Worm (Caenorhabditis elegans) whole organism, L1 larva: ENCODE data around the gene T19D12.10.

ENCODE experiments used
- C16A3.4 ChIP-seq: fragments of 150-350 bp; optimal IDR thresholded peaks from 2 replicates; lab custom pipeline; 2014; ENCODE audit warnings: missing biosample characterization, missing genetic modification characterization
- F16B12.6 ChIP-seq: fragments of 150-350 bp; optimal IDR thresholded peaks from 2 replicates; lab custom pipeline; 2014; ENCODE audit warnings: missing biosample characterization, missing genetic modification characterization
- alr-1 ChIP-seq: fragments of 200-800 bp; sonication (Bioruptor generic); optimal IDR thresholded peaks from 2 replicates; lab custom pipeline; 2018; ENCODE audit warnings: borderline replicate concordance, mild to moderate bottlenecking, missing genetic modification characterization, missing compliant biosample characterization
- aly-2 ChIP-seq: fragments of 150-350 bp; optimal IDR thresholded peaks from 2 replicates; lab custom pipeline; 2014; ENCODE audit warnings: missing biosample characterization, missing genetic modification characterization
- ama-1 ChIP-seq: fragments of 150-350 bp; optimal IDR thresholded peaks from 2 replicates; lab custom pipeline; 2014
- blmp-1 ChIP-seq: fragments of 150-350 bp; optimal IDR thresholded peaks from 2 replicates; lab custom pipeline; 2014; ENCODE audit warnings: missing biosample characterization, missing genetic modification characterization
- ceh-63 ChIP-seq: fragments of 200-800 bp; sonication (Bioruptor generic); optimal IDR thresholded peaks from 2 replicates; lab custom pipeline; 2018; ENCODE audit warnings: mild to moderate bottlenecking, missing genetic modification characterization, missing compliant biosample characterization
- ceh-82 ChIP-seq, 3 experiments: fragments of 150-350 bp in 1 of 3; sonication (generic microtip) in 2 of 3; optimal IDR thresholded peaks; 2 replicates each; lab custom pipeline; 2014 to 2017; ENCODE audit warnings: missing biosample characterization in 3 of 3, missing genetic modification characterization in 3 of 3
- ces-1 ChIP-seq: fragments of 150-350 bp; optimal IDR thresholded peaks from 2 replicates; lab custom pipeline; 2014; ENCODE audit warnings: missing biosample characterization, missing genetic modification reagents, missing genetic modification characterization
- dsc-1 ChIP-seq: sonication (generic microtip); optimal IDR thresholded peaks from 2 replicates; lab custom pipeline; 2016; ENCODE audit warnings: mild to moderate bottlenecking, missing genetic modification characterization, missing compliant biosample characterization
- efl-1 ChIP-seq, 4 experiments: fragments of 150-350 bp; optimal IDR thresholded peaks in 3 of 4; peaks in 1 of 4; 1 replicate in 1 of 4; 2 replicates in 3 of 4; lab custom pipeline; 2014; ENCODE audit warnings: missing biosample characterization in 2 of 4, missing genetic modification characterization in 2 of 4, missing genetic modification reagents in 2 of 4
- egl-27 ChIP-seq, 2 experiments: fragments of 150-350 bp in 1 of 2; sonication (generic microtip); optimal IDR thresholded peaks; 3 replicates each; lab custom pipeline; 2017 to 2018; ENCODE audit warnings: missing biosample characterization in 2 of 2, missing genetic modification characterization in 2 of 2, missing genetic modification reagents in 2 of 2
- elt-2 ChIP-seq: sonication (generic microtip); optimal IDR thresholded peaks from 2 replicates; lab custom pipeline; 2016; ENCODE audit warnings: missing genetic modification characterization, mild to moderate bottlenecking, inconsistent platforms, missing compliant biosample characterization, missing genetic modification reagents
- elt-3 ChIP-seq, 6 experiments: fragments of 150-350 bp in 1 of 6; sonication (generic microtip); optimal IDR thresholded peaks; 2 replicates each; lab custom pipeline; 2017 to 2018; ENCODE audit warnings: missing biosample characterization in 6 of 6, missing genetic modification characterization in 6 of 6, inconsistent platforms in 1 of 6
- fkh-10 ChIP-seq: sonication (generic microtip); optimal IDR thresholded peaks from 2 replicates; lab custom pipeline; 2017; ENCODE audit warnings: missing biosample characterization, missing genetic modification reagents, missing genetic modification characterization
- fkh-4 ChIP-seq: sonication (generic microtip); optimal IDR thresholded peaks from 2 replicates; lab custom pipeline; 2016; ENCODE audit warnings: missing compliant biosample characterization, missing genetic modification characterization, borderline replicate concordance
- fkh-8 ChIP-seq: sonication (generic microtip); optimal IDR thresholded peaks from 2 replicates; lab custom pipeline; 2016; ENCODE audit warnings: mild to moderate bottlenecking, missing genetic modification characterization, missing compliant biosample characterization
- isw-1 ChIP-seq: fragments of 200-800 bp; sonication (Bioruptor generic); IDR thresholded peaks from 2 replicates; pipeline ENCODE4 v1.3.6; 2022; ENCODE audit warnings: missing genetic modification characterization, missing compliant biosample characterization
- lin-14 ChIP-seq: fragments of 200-800 bp; sonication (Bioruptor generic); optimal IDR thresholded peaks from 2 replicates; lab custom pipeline; 2018; ENCODE audit warnings: mild to moderate bottlenecking, missing genetic modification characterization, moderate library complexity, missing compliant biosample characterization
- lin-39 ChIP-seq: fragments of 150-350 bp; optimal IDR thresholded peaks from 2 replicates; lab custom pipeline; 2014; ENCODE audit warnings: missing biosample characterization, missing genetic modification reagents, missing genetic modification characterization
- lir-3 ChIP-seq: sonication (generic microtip); optimal IDR thresholded peaks from 2 replicates; lab custom pipeline; 2016; ENCODE audit warnings: mild to moderate bottlenecking, missing genetic modification characterization, moderate library complexity, missing compliant biosample characterization; ENCODE audit not compliant: poor library complexity
- lsy-2 ChIP-seq, 2 experiments: fragments of 150-350 bp; optimal IDR thresholded peaks; 2 replicates each; lab custom pipeline; 2014; ENCODE audit warnings: missing biosample characterization in 2 of 2, missing genetic modification characterization in 2 of 2
- nhr-19 ChIP-seq: fragments of 200-800 bp; sonication (Bioruptor generic); conservative IDR thresholded peaks from 2 replicates; pipeline ENCODE4 v1.3.6; 2022; ENCODE audit warnings: missing genetic modification characterization, missing compliant biosample characterization
- nhr-20 ChIP-seq: sonication (generic microtip); optimal IDR thresholded peaks from 2 replicates; lab custom pipeline; 2016; ENCODE audit warnings: mild to moderate bottlenecking, missing genetic modification characterization, missing compliant biosample characterization
- nhr-76 ChIP-seq: sonication (generic microtip); optimal IDR thresholded peaks from 2 replicates; lab custom pipeline; 2017; ENCODE audit warnings: missing biosample characterization, missing genetic modification characterization
- nhr-90 ChIP-seq: sonication (generic microtip); optimal IDR thresholded peaks from 2 replicates; lab custom pipeline; 2016; ENCODE audit warnings: mild to moderate bottlenecking, missing genetic modification characterization, missing compliant biosample characterization; ENCODE audit not compliant: poor library complexity
- pag-3 ChIP-seq: sonication (generic microtip); optimal IDR thresholded peaks from 2 replicates; lab custom pipeline; 2017; ENCODE audit warnings: missing genetic modification characterization, mild to moderate bottlenecking, missing compliant biosample characterization, antibody characterized with exemption, borderline replicate concordance; ENCODE audit not compliant: insufficient read depth
- pax-3 ChIP-seq: fragments of 200-800 bp; sonication (Bioruptor generic); optimal IDR thresholded peaks from 2 replicates; lab custom pipeline; 2018; ENCODE audit warnings: mild to moderate bottlenecking, missing genetic modification characterization, moderate library complexity, missing compliant biosample characterization
- rnt-1 ChIP-seq: sonication (generic microtip); optimal IDR thresholded peaks from 2 replicates; lab custom pipeline; 2016; ENCODE audit warnings: mild to moderate bottlenecking, missing genetic modification characterization, moderate library complexity, missing compliant biosample characterization
- skn-1 ChIP-seq: fragments of 150-350 bp; optimal IDR thresholded peaks from 2 replicates; lab custom pipeline; 2014; ENCODE audit warnings: missing biosample characterization, missing genetic modification characterization
- sox-4 ChIP-seq: sonication (generic microtip); optimal IDR thresholded peaks from 2 replicates; lab custom pipeline; 2016; ENCODE audit warnings: missing genetic modification characterization, missing compliant biosample characterization
- sptf-1 ChIP-seq: fragments of 150-350 bp; optimal IDR thresholded peaks from 2 replicates; lab custom pipeline; 2014; ENCODE audit warnings: missing biosample characterization, missing genetic modification characterization
- sup-37 ChIP-seq: fragments of 200-800 bp; sonication (Bioruptor generic); optimal IDR thresholded peaks from 2 replicates; lab custom pipeline; 2018; ENCODE audit warnings: mild to moderate bottlenecking, missing genetic modification characterization, missing compliant biosample characterization
- swsn-7 ChIP-seq: sonication (generic microtip); optimal IDR thresholded peaks from 2 replicates; lab custom pipeline; 2016; ENCODE audit warnings: missing genetic modification characterization, missing compliant biosample characterization
- unc-30 ChIP-seq: sonication (generic microtip); optimal IDR thresholded peaks from 2 replicates; lab custom pipeline; 2017; ENCODE audit warnings: missing biosample characterization, missing genetic modification characterization
- unc-62 ChIP-seq: fragments of 150-350 bp; optimal IDR thresholded peaks from 2 replicates; lab custom pipeline; 2014; ENCODE audit warnings: missing biosample characterization, missing genetic modification reagents, missing genetic modification characterization
- unc-86 ChIP-seq: sonication (generic microtip); optimal IDR thresholded peaks from 2 replicates; lab custom pipeline; 2016; ENCODE audit warnings: missing genetic modification characterization, missing compliant biosample characterization
- unc-98 ChIP-seq: fragments of 200-800 bp; sonication (Bioruptor generic); IDR thresholded peaks from 2 replicates; pipeline ENCODE4 v1.3.6; 2022; ENCODE audit warnings: missing genetic modification characterization, missing compliant biosample characterization
- xbp-1 ChIP-seq: sonication (generic microtip); optimal IDR thresholded peaks from 2 replicates; lab custom pipeline; 2016; ENCODE audit warnings: missing genetic modification characterization, missing compliant biosample characterization
- zag-1 ChIP-seq: fragments of 150-350 bp; optimal IDR thresholded peaks from 2 replicates; lab custom pipeline; 2014; ENCODE audit warnings: missing biosample characterization, missing genetic modification characterization
- zip-4 ChIP-seq: fragments of 200-800 bp; sonication (Bioruptor generic); optimal IDR thresholded peaks from 2 replicates; lab custom pipeline; 2018; ENCODE audit warnings: mild to moderate bottlenecking, missing genetic modification characterization, moderate library complexity, missing compliant biosample characterization
- ztf-11 ChIP-seq, 2 experiments: sonication (generic microtip); optimal IDR thresholded peaks; 2 replicates each; lab custom pipeline; 2016 to 2017; ENCODE audit warnings: missing genetic modification characterization in 2 of 2, missing biosample characterization in 1 of 2, missing compliant biosample characterization in 1 of 2

The T19D12.10 gene

ce11 chrII:6705593-6706228, 47.0 kb upstream of the T19D12.10 start, which contains the start of gene rpy-1 (continued):
- TF ChIP-seq aly-2 (tag; lab: Kevin White, UChicago) (no peak), nhr-90 (tag; lab: Kevin White, UChicago) (no peak), rnt-1 (tag; lab: Kevin White, UChicago) (peak; percentile 60), ceh-82 (tag; optimal IDR thresholded peaks at IDR 0.05; lab: Kevin White, UChicago) (no peak), unc-62 (GFP tag; lab: Kevin White, UChicago) (no peak), egl-27 (tag; optimal IDR thresholded peaks at IDR 0.05; lab: Kevin White, UChicago) (no peak), unc-30 (no peak), dsc-1 (peak; percentile 58), C16A3.4 (tag; lab: Kevin White, UChicago) (no peak), F16B12.6 (no peak), elt-3 (tag; optimal IDR thresholded peaks at IDR 0.05; lab: Kevin White, UChicago) (no peak), nhr-19 (0 out of 2 replicates have a peak, but pooled peaks have one; percentile 13), fkh-8 (no peak)
- TF ChIP-seq, all 84 proteins: peak for 13

ce11 chrII:6701497-6701896, 42.8 kb upstream of the T19D12.10 start, which contains the start of gene C18H9.6:
TSS of gene C18H9.6 (minus strand) at chrII:6701625.
- no peak for TF ChIP-seq lin-14
- TF ChIP-seq nhr-19: no peak
- no peak for TF ChIP-seq zag-1 (tag; lab: Kevin White, UChicago)
- TF ChIP-seq blmp-1 (tag; lab: Kevin White, UChicago): no peak
- TF ChIP-seq ztf-11 (tag; optimal IDR thresholded peaks at IDR 0.05; lab: Kevin White, UChicago): no peak
- TF ChIP-seq elt-2: peak; percentile 86

ce11 chrII:6698784-6699183, 40.1 kb upstream of the T19D12.10 start, which contains the start of gene C18H9.1:
TSS of gene C18H9.1 (plus strand) at chrII:6699084.
- TF ChIP-seq elt-3 (tag; optimal IDR thresholded peaks at IDR 0.05; lab: Kevin White, UChicago) (no peak), fkh-4 (tag; lab: Kevin White, UChicago) (no peak), nhr-19 (no peak), sup-37 (no peak), pax-3 (tag; lab: Kevin White, UChicago) (no peak), sptf-1 (tag; lab: Kevin White, UChicago) (no peak), ama-1 (lab: Kevin White, UChicago) (no peak), pag-3 (tag; lab: Kevin White, UChicago) (no peak), ceh-82 (tag; optimal IDR thresholded peaks at IDR 0.05; lab: Kevin White, UChicago) (no peak), lir-3 (tag; lab: Kevin White, UChicago) (no peak), unc-62 (GFP tag; lab: Kevin White, UChicago) (no peak), unc-98 (GFP tag; lab: Robert Waterston, UW) (no peak), unc-86 (no peak)

ce11 chrII:6695388-6695787, 36.7 kb upstream of the T19D12.10 start, which contains the start of gene C18H9.5:
TSS of gene C18H9.5 (minus strand) at chrII:6695566.
- TF ChIP-seq isw-1 (GFP tag; lab: Robert Waterston, UW) (no peak), pax-3 (tag; lab: Kevin White, UChicago) (no peak), elt-3 (tag; optimal IDR thresholded peaks at IDR 0.05; lab: Kevin White, UChicago) (peak in 1 of 6 experiments; percentile 7), rnt-1 (tag; lab: Kevin White, UChicago) (no peak), lsy-2 (tag; optimal IDR thresholded peaks at IDR 0.05; lab: Kevin White, UChicago) (no peak), nhr-20 (tag; lab: Kevin White, UChicago) (peak; percentile 5), ama-1 (lab: Kevin White, UChicago) (no peak), fkh-8 (no peak), sup-37 (no peak), lin-39 (tag; lab: Kevin White, UChicago) (no peak)

ce11 chrII:6689088-6689487, 30.4 kb upstream of the T19D12.10 start:
- TF ChIP-seq fkh-4 (tag; lab: Kevin White, UChicago) (peak; percentile 48), nhr-76 (tag; lab: Kevin White, UChicago) (no peak), alr-1 (tag; lab: Kevin White, UChicago) (no peak), ama-1 (lab: Kevin White, UChicago) (no peak), skn-1 (tag; lab: Kevin White, UChicago) (no peak), swsn-7 (tag; lab: Kevin White, UChicago) (peak; percentile 28), ceh-63 (GFP tag; lab: Kevin White, UChicago) (no peak), sox-4 (tag; lab: Kevin White, UChicago) (peak; percentile 61), xbp-1 (tag; lab: Kevin White, UChicago) (peak; percentile 15), unc-86 (peak; percentile 20), lsy-2 (tag; optimal IDR thresholded peaks at IDR 0.05; lab: Kevin White, UChicago) (peak in 1 of 2 experiments; percentile 4), zip-4 (GFP tag; lab: Kevin White, UChicago) (no peak), ces-1 (GFP tag; lab: Kevin White, UChicago) (no peak), fkh-10 (GFP tag; lab: Kevin White, UChicago) (peak; percentile 27), efl-1 (optimal IDR thresholded peaks at IDR 0.05; lab: Kevin White, UChicago) (no peak), efl-1 (GFP tag; optimal IDR thresholded peaks at IDR 0.05 in 1 of 2; lab: Kevin White, UChicago) (peak in 1 of 2 experiments; percentile 19)
